Fruit fly (Drosophila melanogaster) whole organism, embryonic: ENCODE measurements around the gene CG8326.

Experiments used
- CG11560 ChIP-seq: fragments of 200-800 bp; sonication (Bioruptor generic); IDR thresholded peaks from 3 replicates; pipeline ENCODE4 v1.3.6; 2022; ENCODE audit warnings: missing biosample characterization, missing genetic modification characterization
- CG12155 ChIP-seq: fragments of 200-800 bp; sonication (Bioruptor generic); optimal IDR thresholded peaks from 3 replicates; lab custom pipeline; 2016; ENCODE audit warnings: missing biosample characterization, missing genetic modification characterization
- CG17912 ChIP-seq: fragments of 200-800 bp; sonication (Bioruptor generic); optimal IDR thresholded peaks from 2 replicates; lab custom pipeline; 2018; ENCODE audit warnings: missing biosample characterization, mild to moderate bottlenecking, missing genetic modification characterization
- CG31365 ChIP-seq: fragments of 200-800 bp; sonication (Bioruptor generic); optimal IDR thresholded peaks from 2 replicates; lab custom pipeline; 2018; ENCODE audit warnings: missing biosample characterization, mild to moderate bottlenecking, missing genetic modification characterization
- Gug ChIP-seq: fragments of 200-800 bp; sonication (Bioruptor generic); IDR thresholded peaks from 4 replicates; pipeline ENCODE4 v1.3.6; 2022; ENCODE audit warnings: missing biosample characterization, missing genetic modification characterization
- Lim3 ChIP-seq: fragments of 200-800 bp; sonication (Bioruptor generic); IDR thresholded peaks from 2 replicates; pipeline ENCODE4 v1.3.6; 2022; ENCODE audit warnings: missing biosample characterization, missing genetic modification characterization
- Ptx1 ChIP-seq: fragments of 200-800 bp; sonication (Bioruptor generic); IDR thresholded peaks from 2 replicates; pipeline ENCODE4 v1.3.6; 2022; ENCODE audit warnings: missing biosample characterization, missing genetic modification characterization
- Rx ChIP-seq: fragments of 200-800 bp; sonication (Bioruptor generic); IDR thresholded peaks from 2 replicates; pipeline ENCODE4 v1.3.6; 2022; ENCODE audit warnings: missing biosample characterization, missing genetic modification characterization
- bowl ChIP-seq: fragments of 200-800 bp; sonication (Bioruptor generic); IDR thresholded peaks from 2 replicates; pipeline ENCODE4 v1.3.6; 2022; ENCODE audit warnings: missing biosample characterization, missing genetic modification characterization
- caup ChIP-seq: fragments of 200-800 bp; sonication (Bioruptor generic); optimal IDR thresholded peaks from 3 replicates; lab custom pipeline; 2017; ENCODE audit warnings: missing biosample characterization, mild to moderate bottlenecking, missing genetic modification characterization, moderate library complexity; ENCODE audit not compliant: severe bottlenecking
- luna ChIP-seq: fragments of 200-800 bp; sonication (Bioruptor generic); optimal IDR thresholded peaks from 2 replicates; lab custom pipeline; 2016; ENCODE audit warnings: missing biosample characterization, missing genetic modification characterization
- mirr ChIP-seq: fragments of 200-800 bp; sonication (Bioruptor generic); optimal IDR thresholded peaks from 3 replicates; lab custom pipeline; 2018; ENCODE audit warnings: missing biosample characterization, mild to moderate bottlenecking, missing genetic modification characterization
- usp ChIP-seq: fragments of >200 bp; optimal IDR thresholded peaks from 2 replicates; lab custom pipeline; 2017; ENCODE audit warnings: missing biosample characterization, missing genetic modification characterization

DNA sequence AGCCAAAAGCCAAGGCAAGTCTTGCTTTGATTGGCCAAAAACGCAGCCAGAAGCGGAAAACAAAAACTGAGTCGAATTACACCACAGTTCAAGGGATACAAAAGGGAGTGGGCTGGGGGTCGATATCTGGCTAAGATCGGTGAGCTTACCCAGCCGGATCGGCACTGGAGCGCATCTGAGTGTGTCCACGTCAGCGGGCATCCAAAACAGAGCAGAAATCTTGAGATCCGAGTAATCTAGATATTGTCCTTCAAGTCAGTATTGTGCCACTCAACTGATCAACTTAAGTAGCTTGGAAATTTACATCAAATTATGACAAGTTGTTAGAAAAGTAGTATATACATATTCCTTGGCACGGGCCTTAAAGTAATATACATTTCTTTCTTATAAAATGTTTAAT lies 40.7 kb downstream of the CG8326 start, which contains the start of gene CG12992:
- no peak for TF ChIP-seq mirr (GFP tag; lab: Kevin White, UChicago)
- no peak for TF ChIP-seq Rx (GFP tag; lab: Robert Waterston, UW)
- no peak for TF ChIP-seq Gug
- no peak for TF ChIP-seq luna (GFP tag; lab: Kevin White, UChicago)
- TF ChIP-seq CG11560 (tag; lab: Robert Waterston, UW): no peak
- TF ChIP-seq bowl (GFP tag; lab: Robert Waterston, UW): no peak
- no peak for TF ChIP-seq CG31365 (tag; lab: Kevin White, UChicago)
- TF ChIP-seq Lim3 (GFP tag; lab: Robert Waterston, UW): no peak
- no peak for TF ChIP-seq Ptx1 (GFP tag; lab: Robert Waterston, UW)
- no peak for TF ChIP-seq CG12155 (GFP tag; lab: Kevin White, UChicago)
- TF ChIP-seq caup (GFP tag; lab: Kevin White, UChicago): no peak
- TF ChIP-seq CG17912 (GFP tag; lab: Kevin White, UChicago): no peak
- no peak for TF ChIP-seq usp (GFP tag; lab: Kevin White, UChicago)
